Fruit fly (Drosophila melanogaster): ENCODE data around the gene Cow.

- TF ChIP-seq CTCF (optimal IDR thresholded peaks at IDR 0.05) (no peak), CG8478 (optimal IDR thresholded peaks at IDR 0.05) (no peak)
Measured at dm6 chr3R:23119873-23120272, 7.3 kb upstream of the Cow start.
